Worm (Caenorhabditis elegans): ENCODE results near the gene mrpl-21.

The mrpl-21 gene

DNA sequence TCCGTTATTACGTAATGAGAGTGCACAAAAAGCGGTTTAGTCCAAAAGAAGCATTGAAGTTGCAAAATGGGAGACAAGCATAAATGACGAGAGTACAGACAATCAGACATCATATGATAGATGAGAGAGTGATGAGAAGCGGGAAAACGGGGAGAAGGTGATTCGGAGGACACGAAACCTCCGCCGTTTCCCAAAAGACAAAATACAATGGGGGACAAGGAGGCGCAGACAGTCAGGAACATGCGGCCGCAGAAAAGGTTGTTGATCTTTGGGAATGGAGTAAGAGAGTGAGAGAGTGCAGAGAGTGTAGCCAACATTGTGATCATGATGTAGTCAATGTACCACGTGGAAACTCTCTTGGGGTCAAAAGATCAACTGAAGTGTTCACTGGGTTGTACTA lies 5.7 kb downstream of the mrpl-21 start:
- TF ChIP-seq egl-43 (GFP tag; IDR thresholded peaks at IDR 0.05) (peak; percentile 89; the same call in 1 of the 2 replicates), ctbp-1 (GFP tag; IDR thresholded peaks at IDR 0.05) (peak; percentile 89), snpc-1.2 (GFP tag; IDR thresholded peaks at IDR 0.05) (no peak), mxl-2 (GFP tag; conservative IDR thresholded peaks at IDR 0.05) (peak; percentile 54; the same call in 1 of the 2 replicates), Y5F2A.4 (GFP tag; optimal IDR thresholded peaks at IDR 0.05) (no peak), arid-1 (GFP tag; conservative IDR thresholded peaks at IDR 0.05) (peak; percentile 83), saeg-2 (GFP tag; IDR thresholded peaks at IDR 0.05) (peak; percentile 87), daf-8 (GFP tag; IDR thresholded peaks at IDR 0.05) (no peak), dpl-1 (GFP tag; optimal IDR thresholded peaks at IDR 0.05) (peak; percentile 64), nhr-76 (tag; optimal IDR thresholded peaks at IDR 0.05) (no peak), gei-8 (GFP tag; optimal IDR thresholded peaks at IDR 0.05) (peak; percentile 87), skn-1 (tag; optimal IDR thresholded peaks at IDR 0.05) (no peak), nhr-6 (tag; optimal IDR thresholded peaks at IDR 0.05) (peak; percentile 85), snpc-4 (tag; optimal IDR thresholded peaks at IDR 0.05) (no peak), unc-39 (tag; optimal IDR thresholded peaks at IDR 0.05) (no peak), R02D3.7 (tag; optimal IDR thresholded peaks at IDR 0.05) (no peak), ceh-44 (GFP tag; IDR thresholded peaks at IDR 0.05) (no peak), nhr-25 (tag; optimal IDR thresholded peaks at IDR 0.05; ENCODE audit: borderline replicate concordance, insufficient read depth) (peak; percentile 93), egl-27 (tag; optimal IDR thresholded peaks at IDR 0.05) (peak; percentile 42), nhr-111 (GFP tag; optimal IDR thresholded peaks at IDR 0.05) (no peak), aha-1 (tag) (peak; percentile 99), nhr-77 (tag; optimal IDR thresholded peaks at IDR 0.05) (peak; percentile 81), F37D6.2 (tag; optimal IDR thresholded peaks at IDR 0.05) (peak; percentile 68), ama-1 (optimal IDR thresholded peaks at IDR 0.05) (no peak), F44E2.7 (GFP tag; IDR thresholded peaks at IDR 0.05) (no peak), ceh-32 (tag; optimal IDR thresholded peaks at IDR 0.05; ENCODE audit: poor library complexity) (peak; percentile 32), sdz-12 (GFP tag; optimal IDR thresholded peaks at IDR 0.05) (no peak), daf-19 (GFP tag; conservative IDR thresholded peaks at IDR 0.05) (no peak), Y105C5A.15 (GFP tag; IDR thresholded peaks at IDR 0.05) (no peak), zip-2 (tag; optimal IDR thresholded peaks at IDR 0.05) (no peak), lin-29 (GFP tag; IDR thresholded peaks at IDR 0.05) (0 out of 2 replicates have a peak, but pooled peaks have one; percentile 31), pha-4 (GFP tag; IDR thresholded peaks at IDR 0.05) (peak; percentile 86), pha-4 (tag; optimal IDR thresholded peaks at IDR 0.05) (peak; percentile 87), mdt-29 (GFP tag; IDR thresholded peaks at IDR 0.05) (peak; percentile 67), duxl-1 (tag; optimal IDR thresholded peaks at IDR 0.05; ENCODE audit: poor library complexity) (peak; percentile 70), ceh-82 (tag; optimal IDR thresholded peaks at IDR 0.05) (no peak), nhr-48 (tag; optimal IDR thresholded peaks at IDR 0.05) (peak; percentile 98), nhr-237 (tag; optimal IDR thresholded peaks at IDR 0.05) (no peak), ceh-28 (tag; optimal IDR thresholded peaks at IDR 0.05) (peak; percentile 45), nhr-28 (tag; optimal IDR thresholded peaks at IDR 0.05) (peak; percentile 100), fos-1 (tag; optimal IDR thresholded peaks at IDR 0.05) (no peak), spr-3 (GFP tag; optimal IDR thresholded peaks at IDR 0.05) (peak; percentile 20), aly-2 (tag; optimal IDR thresholded peaks at IDR 0.05) (no peak), daf-16 (GFP tag; optimal IDR thresholded peaks at IDR 0.05) (peak; percentile 67 to 74), daf-16 (tag; optimal IDR thresholded peaks at IDR 0.05) (peak; percentile 93), tra-1 (GFP tag; IDR thresholded peaks at IDR 0.05) (peak; percentile 91), madf-9 (GFP tag; conservative IDR thresholded peaks at IDR 0.05) (peak; percentile 70; the same call in 1 of the 2 replicates), hif-1 (tag; optimal IDR thresholded peaks at IDR 0.05) (peak; percentile 48 to 90), ztf-7 (tag; optimal IDR thresholded peaks at IDR 0.05) (peak; percentile 74), unc-62 (GFP tag; optimal IDR thresholded peaks at IDR 0.05 in 1 of 2) (peak in 1 of 2 experiments; percentile 100), unc-62 (tag; optimal IDR thresholded peaks at IDR 0.05) (no peak), hmg-1.1 (GFP tag; IDR thresholded peaks at IDR 0.05) (peak; percentile 81), nhr-102 (tag; optimal IDR thresholded peaks at IDR 0.05) (peak; percentile 87)

Measured in whole organism, L4 larva.